Worm (Caenorhabditis elegans) whole organism, early embryonic: Measurements from ENCODE around the gene C32B5.18.

ENCODE experiments used
- ama-1 ChIP-seq: fragments of 150-350 bp; optimal IDR thresholded peaks from 2 replicates; lab custom pipeline; 2014
- ceh-13 ChIP-seq: fragments of 200-800 bp; sonication (Bioruptor generic); optimal IDR thresholded peaks from 2 replicates; lab custom pipeline; 2018; ENCODE audit warnings: mild to moderate bottlenecking, missing genetic modification characterization, missing compliant biosample characterization
- flt-1 ChIP-seq: fragments of 200-800 bp; sonication (Bioruptor generic); IDR thresholded peaks from 2 replicates; pipeline ENCODE4 v1.3.6; 2022; ENCODE audit warnings: missing genetic modification characterization, missing compliant biosample characterization
- sea-1 ChIP-seq: fragments of 200-800 bp; sonication (Bioruptor generic); conservative IDR thresholded peaks from 2 replicates; pipeline ENCODE4 v1.3.6; 2022; ENCODE audit warnings: missing genetic modification characterization, missing compliant biosample characterization

DNA sequence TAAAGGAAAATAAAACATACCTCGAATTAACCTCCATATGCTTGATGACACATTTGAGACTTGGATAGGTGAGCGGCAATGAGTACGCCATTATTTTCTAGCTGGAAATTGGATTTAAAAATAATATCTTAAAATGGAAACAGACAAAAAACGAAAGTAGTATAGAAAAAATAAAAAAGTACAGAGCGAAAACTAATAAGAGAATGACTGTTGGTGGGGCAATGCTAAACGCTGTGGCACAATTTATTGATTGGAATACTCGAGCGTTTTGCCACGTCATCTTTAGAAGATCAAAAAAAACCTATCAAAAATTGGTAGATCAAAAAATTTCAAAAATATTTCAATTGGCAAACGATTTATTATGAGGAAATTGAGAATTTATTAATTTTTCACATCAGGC lies 12.2 kb upstream of the C32B5.18 start, which contains the start of gene fbxc-32:
- TF ChIP-seq flt-1 (no peak), ama-1 (lab: Kevin White, UChicago) (no peak), sea-1 (GFP tag; lab: Robert Waterston, UW) (no peak), ceh-13 (GFP tag; lab: Kevin White, UChicago) (no peak)
